Fruit fly (Drosophila melanogaster): ENCODE measurements around the gene Ctl2.

DNA sequence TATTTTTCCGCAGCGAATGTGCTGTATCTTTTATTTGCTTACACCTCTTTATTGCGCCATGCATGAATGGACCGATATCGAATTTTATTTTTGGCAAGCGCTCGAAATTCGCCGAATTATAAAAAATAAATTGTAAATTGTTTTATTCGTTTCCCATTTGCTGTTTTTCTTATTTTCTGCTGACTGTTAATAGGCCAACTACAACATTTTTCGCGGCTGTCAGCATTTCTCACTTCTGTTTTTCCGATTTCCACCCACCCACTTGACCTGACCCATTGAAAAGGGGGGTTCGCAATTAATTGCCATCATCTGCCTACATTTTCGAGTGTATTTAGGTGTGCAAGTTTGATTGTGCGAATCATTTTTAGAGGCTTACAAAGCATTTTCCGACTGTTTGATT is 46.6 kb upstream of the Ctl2 start:
- no peak for TF ChIP-seq maf-S (GFP tag; optimal IDR thresholded peaks at IDR 0.05)
- no peak for TF ChIP-seq bowl (GFP tag; IDR thresholded peaks at IDR 0.05)
- no peak for TF ChIP-seq klu (GFP tag; IDR thresholded peaks at IDR 0.05)
- TF ChIP-seq nerfin-1 (tag; optimal IDR thresholded peaks at IDR 0.05): no peak
- no peak for TF ChIP-seq Fer1 (GFP tag; optimal IDR thresholded peaks at IDR 0.05)
- TF ChIP-seq Tbp (GFP tag; optimal IDR thresholded peaks at IDR 0.05): no peak
